Worm (Caenorhabditis elegans) whole organism, L1 larva: ENCODE data around the gene scrm-5.
A peak's percentile ranks its signal among the peaks of the same experiment; 100 is the strongest.
"Not testable (repeated sequence)": the region's sequence is repeated elsewhere in the genome, so short reads cannot be mapped to it uniquely, and the experiment has no call there.

Source experiments
- C16A3.4 ChIP-seq: fragments of 150-350 bp; optimal IDR thresholded peaks from 2 replicates; lab custom pipeline; 2014; ENCODE audit warnings: missing biosample characterization, missing genetic modification characterization
- Y116A8C.19 ChIP-seq: sonication (generic microtip); optimal IDR thresholded peaks from 2 replicates; lab custom pipeline; 2016; ENCODE audit warnings: missing compliant biosample characterization, missing genetic modification characterization, borderline replicate concordance
- alr-1 ChIP-seq: fragments of 200-800 bp; sonication (Bioruptor generic); optimal IDR thresholded peaks from 2 replicates; lab custom pipeline; 2018; ENCODE audit warnings: borderline replicate concordance, mild to moderate bottlenecking, missing genetic modification characterization, missing compliant biosample characterization
- aly-2 ChIP-seq: fragments of 150-350 bp; optimal IDR thresholded peaks from 2 replicates; lab custom pipeline; 2014; ENCODE audit warnings: missing biosample characterization, missing genetic modification characterization
- ceh-88 ChIP-seq: fragments of 200-800 bp; sonication (Bioruptor generic); IDR thresholded peaks from 2 replicates; pipeline ENCODE4 v1.3.6; 2022; ENCODE audit warnings: missing genetic modification characterization, missing compliant biosample characterization
- dpl-1 ChIP-seq, 3 experiments: fragments of 150-350 bp in 2 of 3; sonication (generic microtip) in 1 of 3; optimal IDR thresholded peaks; 2 replicates each; lab custom pipeline; 2014 to 2017; ENCODE audit warnings: missing biosample characterization in 3 of 3, missing genetic modification characterization in 3 of 3, missing genetic modification reagents in 3 of 3
- dsc-1 ChIP-seq: sonication (generic microtip); optimal IDR thresholded peaks from 2 replicates; lab custom pipeline; 2016; ENCODE audit warnings: mild to moderate bottlenecking, missing genetic modification characterization, missing compliant biosample characterization
- efl-1 ChIP-seq, 4 experiments: fragments of 150-350 bp; optimal IDR thresholded peaks in 3 of 4; peaks in 1 of 4; 1 replicate in 1 of 4; 2 replicates in 3 of 4; lab custom pipeline; 2014; ENCODE audit warnings: missing biosample characterization in 2 of 4, missing genetic modification characterization in 2 of 4, missing genetic modification reagents in 2 of 4
- egl-27 ChIP-seq, 2 experiments: fragments of 150-350 bp in 1 of 2; sonication (generic microtip); optimal IDR thresholded peaks; 3 replicates each; lab custom pipeline; 2017 to 2018; ENCODE audit warnings: missing biosample characterization in 2 of 2, missing genetic modification characterization in 2 of 2, missing genetic modification reagents in 2 of 2
- elt-2 ChIP-seq: sonication (generic microtip); optimal IDR thresholded peaks from 2 replicates; lab custom pipeline; 2016; ENCODE audit warnings: missing genetic modification characterization, mild to moderate bottlenecking, inconsistent platforms, missing compliant biosample characterization, missing genetic modification reagents
- ets-5 ChIP-seq: fragments of 200-800 bp; sonication (Bioruptor generic); IDR thresholded peaks from 2 replicates; pipeline ENCODE4 v1.3.6; 2022; ENCODE audit warnings: missing genetic modification characterization, missing compliant biosample characterization
- fkh-4 ChIP-seq: sonication (generic microtip); optimal IDR thresholded peaks from 2 replicates; lab custom pipeline; 2016; ENCODE audit warnings: missing compliant biosample characterization, missing genetic modification characterization, borderline replicate concordance
- fos-1 ChIP-seq: fragments of 150-350 bp; optimal IDR thresholded peaks from 2 replicates; lab custom pipeline; 2014; ENCODE audit warnings: missing biosample characterization, missing genetic modification characterization
- isw-1 ChIP-seq: fragments of 200-800 bp; sonication (Bioruptor generic); IDR thresholded peaks from 2 replicates; pipeline ENCODE4 v1.3.6; 2022; ENCODE audit warnings: missing genetic modification characterization, missing compliant biosample characterization
- jun-1 ChIP-seq: fragments of 150-350 bp; optimal IDR thresholded peaks from 2 replicates; lab custom pipeline; 2014; ENCODE audit warnings: missing biosample characterization, missing genetic modification reagents, missing genetic modification characterization
- lin-13 ChIP-seq: fragments of 150-350 bp; optimal IDR thresholded peaks from 2 replicates; lab custom pipeline; 2014; ENCODE audit warnings: missing biosample characterization, missing genetic modification reagents, missing genetic modification characterization
- lin-35 ChIP-seq, 2 experiments: fragments of 150-350 bp; optimal IDR thresholded peaks; 2 replicates each; lab custom pipeline; 2014; ENCODE audit warnings: missing biosample characterization in 2 of 2, missing genetic modification characterization in 2 of 2, missing genetic modification reagents in 2 of 2
- mdl-1 ChIP-seq, 2 experiments: fragments of 150-350 bp; optimal IDR thresholded peaks; 2 replicates each; lab custom pipeline; 2014 to 2017; ENCODE audit warnings: missing biosample characterization in 2 of 2, missing genetic modification characterization in 2 of 2, inconsistent platforms in 1 of 2
- mep-1 ChIP-seq: fragments of 150-350 bp; optimal IDR thresholded peaks from 2 replicates; lab custom pipeline; 2014; ENCODE audit warnings: missing biosample characterization, missing genetic modification characterization
- nhr-71 ChIP-seq: sonication (generic microtip); optimal IDR thresholded peaks from 2 replicates; lab custom pipeline; 2016; ENCODE audit warnings: mild to moderate bottlenecking, missing genetic modification characterization, moderate library complexity, missing compliant biosample characterization
- nhr-76 ChIP-seq: sonication (generic microtip); optimal IDR thresholded peaks from 2 replicates; lab custom pipeline; 2017; ENCODE audit warnings: missing biosample characterization, missing genetic modification characterization
- nhr-84 ChIP-seq: sonication (generic microtip); optimal IDR thresholded peaks from 2 replicates; lab custom pipeline; 2017; ENCODE audit warnings: missing biosample characterization, missing genetic modification characterization
- nhr-90 ChIP-seq: sonication (generic microtip); optimal IDR thresholded peaks from 2 replicates; lab custom pipeline; 2016; ENCODE audit warnings: mild to moderate bottlenecking, missing genetic modification characterization, missing compliant biosample characterization; ENCODE audit not compliant: poor library complexity
- pag-3 ChIP-seq: sonication (generic microtip); optimal IDR thresholded peaks from 2 replicates; lab custom pipeline; 2017; ENCODE audit warnings: missing genetic modification characterization, mild to moderate bottlenecking, missing compliant biosample characterization, antibody characterized with exemption, borderline replicate concordance; ENCODE audit not compliant: insufficient read depth
- sup-37 ChIP-seq: fragments of 200-800 bp; sonication (Bioruptor generic); optimal IDR thresholded peaks from 2 replicates; lab custom pipeline; 2018; ENCODE audit warnings: mild to moderate bottlenecking, missing genetic modification characterization, missing compliant biosample characterization
- swsn-7 ChIP-seq: sonication (generic microtip); optimal IDR thresholded peaks from 2 replicates; lab custom pipeline; 2016; ENCODE audit warnings: missing genetic modification characterization, missing compliant biosample characterization
- tlp-1 ChIP-seq: fragments of 150-350 bp; optimal IDR thresholded peaks from 2 replicates; lab custom pipeline; 2014; ENCODE audit warnings: missing biosample characterization, missing genetic modification characterization
- unc-98 ChIP-seq: fragments of 200-800 bp; sonication (Bioruptor generic); IDR thresholded peaks from 2 replicates; pipeline ENCODE4 v1.3.6; 2022; ENCODE audit warnings: missing genetic modification characterization, missing compliant biosample characterization
- zag-1 ChIP-seq: fragments of 150-350 bp; optimal IDR thresholded peaks from 2 replicates; lab custom pipeline; 2014; ENCODE audit warnings: missing biosample characterization, missing genetic modification characterization

The scrm-5 gene

DNA sequence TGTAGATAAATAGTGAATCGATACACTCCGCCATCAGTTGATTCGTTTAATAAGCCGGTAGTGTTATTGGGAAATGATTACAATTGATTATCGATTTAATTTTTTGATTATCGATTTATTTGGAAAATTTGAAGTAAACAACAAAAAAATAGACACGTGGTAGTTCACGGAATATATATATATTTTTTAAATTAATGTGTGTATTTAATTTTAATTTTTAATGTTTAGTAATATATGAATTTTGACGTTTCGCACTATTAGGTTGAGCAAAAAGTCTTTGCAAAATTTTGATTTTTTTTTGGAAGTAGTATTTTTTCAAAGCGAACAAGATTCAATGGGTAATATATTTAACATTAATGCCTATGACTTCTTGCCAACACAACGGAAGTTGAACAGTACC, 19.2 kb upstream of the scrm-5 start, which contains the start of gene F49F1.12:
F49F1.12 (minus strand) TSS at position 101 of the 400 bp plus-strand sequence.
- not testable (repeated sequence) for TF ChIP-seq C16A3.4 (tag; lab: Kevin White, UChicago); dsc-1 (tag; lab: Kevin White, UChicago); nhr-84
- TF ChIP-seq, all 84 proteins: peak for 0; not testable (repeated sequence) for 84

- TF ChIP-seq nhr-76 (tag; lab: Kevin White, UChicago), result no peak
- TF ChIP-seq fos-1 (tag; lab: Kevin White, UChicago), result no peak
- TF ChIP-seq swsn-7 (tag; lab: Kevin White, UChicago), result no peak
- no peak for TF ChIP-seq aly-2 (tag; lab: Kevin White, UChicago)
- no peak for TF ChIP-seq mdl-1 (tag; optimal IDR thresholded peaks at IDR 0.05; lab: Kevin White, UChicago)
- no peak for TF ChIP-seq lin-35 (GFP tag; optimal IDR thresholded peaks at IDR 0.05; lab: Kevin White, UChicago)
- no peak for TF ChIP-seq dsc-1 (tag; lab: Kevin White, UChicago)
- TF ChIP-seq zag-1, result no peak
- no peak for TF ChIP-seq egl-27 (tag; optimal IDR thresholded peaks at IDR 0.05; lab: Kevin White, UChicago)
- no peak for TF ChIP-seq Y116A8C.19 (tag; lab: Kevin White, UChicago)
- no peak for TF ChIP-seq lin-13 (GFP tag; lab: Kevin White, UChicago)
- no peak for TF ChIP-seq fkh-4
- no peak for TF ChIP-seq sup-37 (GFP tag; lab: Kevin White, UChicago)
- no peak for TF ChIP-seq tlp-1 (tag; lab: Kevin White, UChicago)
- no peak for TF ChIP-seq mep-1 (tag; lab: Kevin White, UChicago)
- TF ChIP-seq alr-1 (tag; lab: Kevin White, UChicago), result no peak
- TF ChIP-seq ceh-88, result no peak
- TF ChIP-seq ets-5 (GFP tag; lab: Robert Waterston, UW), result no peak
Observed at ce11 chrIV:4144784-4145183, 17.4 kb upstream of the scrm-5 start, which contains the start of gene R07C12.3. TSS of gene R07C12.3 (plus strand) at chrIV:4145084.

DNA sequence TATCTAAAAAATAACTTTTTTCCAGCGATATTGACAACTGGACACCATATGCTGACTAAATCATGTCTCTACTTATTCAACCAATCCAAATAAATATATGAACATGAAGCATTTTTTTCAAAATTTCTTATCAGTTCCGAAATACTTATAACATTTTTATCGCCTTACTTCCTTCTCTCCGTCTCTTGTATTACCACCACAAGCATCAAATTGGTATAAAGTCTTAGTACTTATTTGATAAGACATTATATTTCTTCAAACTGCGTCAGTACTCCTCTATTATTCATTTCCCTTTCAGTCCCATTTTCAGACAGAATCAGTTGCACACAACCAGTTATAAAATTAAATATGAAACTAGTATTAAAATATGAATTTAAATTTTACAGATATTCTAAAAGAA, 14.3 kb upstream of the scrm-5 start:
- TF ChIP-seq pag-3 (tag; lab: Kevin White, UChicago), result no peak
- no peak for TF ChIP-seq unc-98
- TF ChIP-seq dpl-1 (GFP tag; optimal IDR thresholded peaks at IDR 0.05; lab: Kevin White, UChicago), result no peak
- no peak for TF ChIP-seq efl-1 (optimal IDR thresholded peaks at IDR 0.05; lab: Kevin White, UChicago)
- peak in 1 of 2 experiments; percentile 38 for TF ChIP-seq efl-1 (GFP tag; optimal IDR thresholded peaks at IDR 0.05 in 1 of 2; lab: Kevin White, UChicago)
- TF ChIP-seq elt-2, result peak; percentile 92
- TF ChIP-seq dsc-1 (tag; lab: Kevin White, UChicago), result no peak
- no peak for TF ChIP-seq isw-1 (GFP tag; lab: Robert Waterston, UW)
- peak; percentile 34 for TF ChIP-seq jun-1 (tag; lab: Kevin White, UChicago)
- peak; percentile 1 for TF ChIP-seq nhr-90 (tag; lab: Kevin White, UChicago)

ce11 chrIV:4150138-4150537, 12.1 kb upstream of the scrm-5 start:
- TF ChIP-seq dpl-1 (GFP tag; optimal IDR thresholded peaks at IDR 0.05; lab: Kevin White, UChicago) (no peak), efl-1 (optimal IDR thresholded peaks at IDR 0.05; lab: Kevin White, UChicago) (no peak), efl-1 (GFP tag; optimal IDR thresholded peaks at IDR 0.05 in 1 of 2; lab: Kevin White, UChicago) (peak in 1 of 2 experiments; percentile 57), elt-2 (peak; percentile 58)

DNA sequence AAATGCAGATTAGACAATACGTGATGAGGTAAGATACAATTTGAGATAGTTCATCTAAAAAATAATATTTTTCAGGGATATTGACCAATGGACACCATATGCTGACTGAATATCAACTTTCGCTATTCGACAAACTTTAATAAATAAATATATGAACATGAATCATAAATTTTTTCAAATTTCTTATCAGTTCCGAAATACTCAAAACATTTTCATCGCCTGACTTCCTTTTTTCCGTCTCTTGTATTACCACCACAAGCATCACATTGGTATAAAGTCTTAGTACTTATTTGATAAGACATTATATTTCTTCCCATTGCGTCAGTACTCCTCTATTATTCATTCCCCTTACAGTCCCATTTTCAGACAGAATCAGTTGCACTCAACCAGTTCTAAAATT, 10.1 kb upstream of the scrm-5 start, which contains the start of the genes K08D10.10 and R07C12.1:
K08D10.10 (plus strand) TSS at position 93 of the 400 bp plus-strand sequence.
R07C12.1 (plus strand) TSS at position 314 of the 400 bp plus-strand sequence.
- TF ChIP-seq ceh-88 (no peak), elt-2 (peak; percentile 79)
- TF ChIP-seq, all 84 proteins: peak for 1

ce11 chrIV:4154641-4155040, 7.6 kb upstream of the scrm-5 start, which contains the start of gene K08D10.14:
TSS of gene K08D10.14 (plus strand) at chrIV:4154941.
- TF ChIP-seq nhr-71, result no peak
- peak; percentile 19 for TF ChIP-seq elt-2
- TF ChIP-seq, all 84 proteins: peak for 1
